Fruit fly (Drosophila melanogaster): Measurements from ENCODE around the gene SREBP.

DNA sequence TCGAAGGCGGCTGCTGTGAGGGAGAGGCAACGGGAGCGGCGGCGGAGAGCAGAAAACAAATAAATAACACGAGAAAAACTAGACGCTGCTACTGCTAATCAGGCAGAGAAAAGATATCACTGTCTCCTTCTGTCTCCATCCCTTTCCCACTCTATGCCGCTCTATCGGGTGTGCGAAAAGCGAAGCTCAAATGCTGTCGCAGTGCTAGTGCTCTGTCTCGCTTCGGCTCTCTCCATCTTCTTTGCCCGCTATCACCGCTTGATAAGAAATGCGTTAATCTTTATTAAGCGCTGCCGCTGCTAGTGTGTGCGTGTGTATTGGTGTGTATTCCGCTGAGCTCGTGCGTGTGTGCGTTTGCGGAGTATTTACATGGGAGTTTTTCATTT lies 2.1 kb upstream of the SREBP start:
- TF ChIP-seq CG5204 (GFP tag; optimal IDR thresholded peaks at IDR 0.05), result no peak
- TF ChIP-seq CG14711 (tag; optimal IDR thresholded peaks at IDR 0.05), result peak; percentile 16
- TF ChIP-seq Crg-1 (GFP tag; optimal IDR thresholded peaks at IDR 0.05), result no peak
- TF ChIP-seq CG7101 (tag; optimal IDR thresholded peaks at IDR 0.05), result no peak
- TF ChIP-seq tj (GFP tag; optimal IDR thresholded peaks at IDR 0.05), result peak; percentile 44
- no peak for TF ChIP-seq cnc (optimal IDR thresholded peaks at IDR 0.05)
- TF ChIP-seq ovo (GFP tag; optimal IDR thresholded peaks at IDR 0.05), result peak; percentile 35
- no peak for TF ChIP-seq Mnt (GFP tag; optimal IDR thresholded peaks at IDR 0.05)
- TF ChIP-seq CG33017 (tag; optimal IDR thresholded peaks at IDR 0.05), result peak; percentile 36
- TF ChIP-seq Clk (GFP tag; optimal IDR thresholded peaks at IDR 0.05), result no peak
- no peak for TF ChIP-seq Hr96 (GFP tag; optimal IDR thresholded peaks at IDR 0.05)
- no peak for TF ChIP-seq toe (GFP tag; optimal IDR thresholded peaks at IDR 0.05)
- TF ChIP-seq CG7045 (GFP tag; optimal IDR thresholded peaks at IDR 0.05), result no peak

Measured in whole organism, adult.